Fruit fly (Drosophila melanogaster) whole organism, embryonic: Measurements from ENCODE around the gene CG33287.

Source experiments
- Abd-B ChIP-seq: fragments of 200-800 bp; sonication (Bioruptor generic); optimal IDR thresholded peaks from 2 replicates; lab custom pipeline; 2018; ENCODE audit warnings: missing biosample characterization, mild to moderate bottlenecking, missing genetic modification characterization, moderate library complexity
- Aef1 ChIP-seq: fragments of 200-800 bp; sonication (Bioruptor generic); IDR thresholded peaks from 3 replicates; pipeline ENCODE4 v1.3.6; 2022; ENCODE audit warnings: missing biosample characterization, missing genetic modification characterization
- Atf6 ChIP-seq: fragments of 200-800 bp; sonication (Bioruptor generic); IDR thresholded peaks from 2 replicates; pipeline ENCODE4 v1.3.6; 2022; ENCODE audit warnings: missing biosample characterization, missing genetic modification characterization
- Bteb2 ChIP-seq: fragments of 200-800 bp; sonication (Bioruptor generic); optimal IDR thresholded peaks from 2 replicates; lab custom pipeline; 2016; ENCODE audit warnings: missing biosample characterization, missing genetic modification characterization
- CG10979 ChIP-seq: fragments of 200-800 bp; sonication (Bioruptor generic); optimal IDR thresholded peaks from 2 replicates; lab custom pipeline; 2018; ENCODE audit warnings: missing biosample characterization, mild to moderate bottlenecking, missing genetic modification characterization, moderate library complexity
- CG12299 ChIP-seq: fragments of 200-800 bp; sonication (Bioruptor generic); optimal IDR thresholded peaks from 2 replicates; lab custom pipeline; 2018; ENCODE audit warnings: missing biosample characterization, mild to moderate bottlenecking, missing genetic modification characterization
- CG15073 ChIP-seq: fragments of 200-800 bp; sonication (Bioruptor generic); optimal IDR thresholded peaks from 2 replicates; lab custom pipeline; 2016; ENCODE audit warnings: missing biosample characterization, missing genetic modification characterization
- CG17328 ChIP-seq: fragments of 200-800 bp; sonication (Bioruptor generic); IDR thresholded peaks from 2 replicates; pipeline ENCODE4 v1.3.6; 2022; ENCODE audit warnings: missing biosample characterization, missing genetic modification characterization
- CG18619 ChIP-seq: fragments of 200-800 bp; sonication (Bioruptor generic); optimal IDR thresholded peaks from 3 replicates; lab custom pipeline; 2017; ENCODE audit warnings: missing biosample characterization, mild to moderate bottlenecking, missing genetic modification characterization
- CG2129 ChIP-seq: fragments of 200-800 bp; sonication (Bioruptor generic); IDR thresholded peaks from 2 replicates; pipeline ENCODE4 v1.3.6; 2022; ENCODE audit warnings: missing biosample characterization, missing genetic modification characterization; ENCODE audit not compliant: partially characterized antibody
- CG2202 ChIP-seq: fragments of 200-800 bp; sonication (Bioruptor generic); optimal IDR thresholded peaks from 2 replicates; lab custom pipeline; 2018; ENCODE audit warnings: missing biosample characterization, mild to moderate bottlenecking, missing genetic modification characterization
- CG2875 ChIP-seq: fragments of 200-800 bp; sonication (Bioruptor generic); optimal IDR thresholded peaks from 2 replicates; lab custom pipeline; 2017; ENCODE audit warnings: missing biosample characterization, mild to moderate bottlenecking, missing genetic modification characterization, missing genetic modification reagents
- CG2889 ChIP-seq: fragments of 200-800 bp; sonication (Bioruptor generic); IDR thresholded peaks from 3 replicates; pipeline ENCODE4 v1.3.6; 2022; ENCODE audit warnings: missing biosample characterization, missing genetic modification characterization
- CG31224 ChIP-seq: fragments of 200-800 bp; sonication (Bioruptor generic); IDR thresholded peaks from 2 replicates; pipeline ENCODE4 v1.3.6; 2022; ENCODE audit warnings: missing biosample characterization, missing genetic modification characterization
- CG31441 ChIP-seq: fragments of 200-800 bp; sonication (Bioruptor generic); IDR thresholded peaks from 2 replicates; pipeline ENCODE4 v1.3.6; 2022; ENCODE audit warnings: missing biosample characterization, missing genetic modification characterization
- CG32772 ChIP-seq: fragments of 200-800 bp; sonication (Bioruptor generic); IDR thresholded peaks from 2 replicates; pipeline ENCODE4 v1.3.6; 2022; ENCODE audit warnings: missing biosample characterization, missing genetic modification characterization
- CG3407 ChIP-seq: fragments of 200-800 bp; sonication (Bioruptor generic); optimal IDR thresholded peaks from 2 replicates; lab custom pipeline; 2018; ENCODE audit warnings: missing biosample characterization, mild to moderate bottlenecking, missing genetic modification characterization
- CG34376 ChIP-seq: fragments of 200-800 bp; sonication (Bioruptor generic); optimal IDR thresholded peaks from 2 replicates; lab custom pipeline; 2018; ENCODE audit warnings: missing biosample characterization, mild to moderate bottlenecking, missing genetic modification characterization
- CG43689 ChIP-seq: fragments of 200-800 bp; sonication (Bioruptor generic); IDR thresholded peaks from 2 replicates; pipeline ENCODE4 v1.3.6; 2022; ENCODE audit warnings: missing biosample characterization, missing genetic modification characterization
- CG5953 ChIP-seq: fragments of 200-800 bp; sonication (Bioruptor generic); IDR thresholded peaks from 2 replicates; pipeline ENCODE4 v1.3.6; 2022; ENCODE audit warnings: missing biosample characterization, missing genetic modification characterization
- CG6813 ChIP-seq: fragments of 200-800 bp; sonication (Bioruptor generic); optimal IDR thresholded peaks from 2 replicates; lab custom pipeline; 2017; ENCODE audit warnings: missing biosample characterization, missing genetic modification characterization, mild to moderate bottlenecking, moderate library complexity, missing genetic modification reagents
- CG7372 ChIP-seq: fragments of 200-800 bp; sonication (Bioruptor generic); IDR thresholded peaks from 2 replicates; pipeline ENCODE4 v1.3.6; 2022; ENCODE audit warnings: missing biosample characterization, missing genetic modification characterization
- CG8089 ChIP-seq: fragments of 200-800 bp; sonication (Bioruptor generic); optimal IDR thresholded peaks from 3 replicates; lab custom pipeline; 2016; ENCODE audit warnings: missing biosample characterization, missing genetic modification characterization
- CG8359 ChIP-seq: fragments of 200-800 bp; sonication (Bioruptor generic); optimal IDR thresholded peaks from 2 replicates; lab custom pipeline; 2017; ENCODE audit warnings: missing biosample characterization, mild to moderate bottlenecking, missing genetic modification characterization, borderline replicate concordance
- CG9437 ChIP-seq: fragments of 200-800 bp; sonication (Bioruptor generic); optimal IDR thresholded peaks from 2 replicates; lab custom pipeline; 2018; ENCODE audit warnings: missing biosample characterization, mild to moderate bottlenecking, missing genetic modification characterization
- CG9817 ChIP-seq: fragments of 200-800 bp; sonication (Bioruptor generic); optimal IDR thresholded peaks from 2 replicates; lab custom pipeline; 2018; ENCODE audit warnings: missing biosample characterization, mild to moderate bottlenecking, missing genetic modification characterization, moderate library complexity
- Dad ChIP-seq: fragments of 200-800 bp; sonication (Bioruptor generic); optimal IDR thresholded peaks from 3 replicates; lab custom pipeline; 2016; ENCODE audit warnings: missing biosample characterization, missing genetic modification characterization
- Dfd ChIP-seq, 2 experiments: fragments of >200 bp; optimal IDR thresholded peaks; 2 replicates each; lab custom pipeline; 2017; ENCODE audit warnings: missing biosample characterization in 2 of 2, missing genetic modification characterization in 2 of 2
- GATAe ChIP-seq: fragments of 200-800 bp; sonication (Bioruptor generic); conservative IDR thresholded peaks from 2 replicates; pipeline ENCODE4 v1.3.6; 2022; ENCODE audit warnings: missing biosample characterization, missing genetic modification characterization
- Hr3 ChIP-seq: fragments of 200-800 bp; sonication (Bioruptor generic); optimal IDR thresholded peaks from 3 replicates; lab custom pipeline; 2016; ENCODE audit warnings: missing biosample characterization, missing genetic modification characterization
- Hsf ChIP-seq: fragments of 200-800 bp; sonication (Bioruptor generic); optimal IDR thresholded peaks from 3 replicates; lab custom pipeline; 2016; ENCODE audit warnings: missing biosample characterization, missing genetic modification characterization
- Mad ChIP-seq: fragments of 200-800 bp; sonication (Bioruptor generic); optimal IDR thresholded peaks from 2 replicates; lab custom pipeline; 2016; ENCODE audit warnings: missing biosample characterization, missing genetic modification characterization
- Max ChIP-seq: fragments of 200-800 bp; sonication (Bioruptor generic); optimal IDR thresholded peaks from 2 replicates; lab custom pipeline; 2016; ENCODE audit warnings: missing biosample characterization, mild to moderate bottlenecking, missing genetic modification characterization
- Opbp ChIP-seq: fragments of 200-800 bp; sonication (Bioruptor generic); IDR thresholded peaks from 3 replicates; pipeline ENCODE4 v1.3.6; 2022; ENCODE audit warnings: missing biosample characterization, missing genetic modification characterization; ENCODE audit not compliant: partially characterized antibody
- Rfx ChIP-seq: fragments of 200-800 bp; sonication (Bioruptor generic); IDR thresholded peaks from 2 replicates; pipeline ENCODE4 v1.3.6; 2022; ENCODE audit warnings: missing biosample characterization, missing genetic modification characterization
- ab ChIP-seq: fragments of 200-800 bp; sonication (Bioruptor generic); optimal IDR thresholded peaks from 2 replicates; lab custom pipeline; 2016; ENCODE audit warnings: missing biosample characterization, missing genetic modification characterization
- aop ChIP-seq: fragments of 200-800 bp; sonication (Bioruptor generic); IDR thresholded peaks from 2 replicates; pipeline ENCODE4 v1.3.6; 2022; ENCODE audit warnings: missing biosample characterization, missing genetic modification characterization
- bab2 ChIP-seq: fragments of 200-800 bp; sonication (Bioruptor generic); optimal IDR thresholded peaks from 2 replicates; lab custom pipeline; 2016; ENCODE audit warnings: missing biosample characterization, missing genetic modification characterization
- crc ChIP-seq: fragments of 200-800 bp; sonication (Bioruptor generic); optimal IDR thresholded peaks from 2 replicates; lab custom pipeline; 2016; ENCODE audit warnings: missing biosample characterization, missing genetic modification characterization
- crol ChIP-seq: fragments of 200-800 bp; sonication (Bioruptor generic); IDR thresholded peaks from 2 replicates; pipeline ENCODE4 v1.3.6; 2022; ENCODE audit warnings: missing biosample characterization, missing genetic modification characterization
- cwo ChIP-seq: fragments of 200-800 bp; sonication (Bioruptor generic); optimal IDR thresholded peaks from 3 replicates; lab custom pipeline; 2017; ENCODE audit warnings: missing biosample characterization, missing genetic modification characterization, mild to moderate bottlenecking, moderate library complexity, missing genetic modification reagents
- dysf ChIP-seq: fragments of 200-800 bp; sonication (Bioruptor generic); IDR thresholded peaks from 3 replicates; pipeline ENCODE4 v1.3.6; 2022; ENCODE audit warnings: missing biosample characterization, missing genetic modification characterization
- gcm2 ChIP-seq: fragments of 200-800 bp; sonication (Bioruptor generic); optimal IDR thresholded peaks from 2 replicates; lab custom pipeline; 2016; ENCODE audit warnings: missing biosample characterization, missing genetic modification characterization
- gt ChIP-seq: fragments of 200-800 bp; sonication (Bioruptor generic); IDR thresholded peaks from 2 replicates; pipeline ENCODE4 v1.3.6; 2022; ENCODE audit warnings: missing biosample characterization, missing genetic modification characterization
- her ChIP-seq: fragments of 200-800 bp; sonication (Bioruptor generic); optimal IDR thresholded peaks from 2 replicates; lab custom pipeline; 2016; ENCODE audit warnings: missing biosample characterization, missing genetic modification characterization
- ind ChIP-seq: fragments of 200-800 bp; sonication (Bioruptor generic); optimal IDR thresholded peaks from 3 replicates; lab custom pipeline; 2016; ENCODE audit warnings: missing biosample characterization, missing genetic modification characterization
- psq ChIP-seq: fragments of 200-800 bp; sonication (Bioruptor generic); optimal IDR thresholded peaks from 2 replicates; lab custom pipeline; 2017; ENCODE audit warnings: missing biosample characterization, missing genetic modification characterization
- trh ChIP-seq: fragments of 200-800 bp; sonication (Bioruptor generic); optimal IDR thresholded peaks from 2 replicates; lab custom pipeline; 2016; ENCODE audit warnings: missing biosample characterization, missing genetic modification characterization
- tup ChIP-seq: fragments of 200-800 bp; sonication (Bioruptor generic); optimal IDR thresholded peaks from 2 replicates; lab custom pipeline; 2016; ENCODE audit warnings: missing biosample characterization, mild to moderate bottlenecking, missing genetic modification characterization, moderate library complexity
- vnd ChIP-seq: fragments of 200-800 bp; sonication (Bioruptor generic); IDR thresholded peaks from 3 replicates; pipeline ENCODE4 v1.3.6; 2022; ENCODE audit warnings: missing biosample characterization, missing genetic modification characterization; ENCODE audit not compliant: partially characterized antibody

Gene CG33287

DNA sequence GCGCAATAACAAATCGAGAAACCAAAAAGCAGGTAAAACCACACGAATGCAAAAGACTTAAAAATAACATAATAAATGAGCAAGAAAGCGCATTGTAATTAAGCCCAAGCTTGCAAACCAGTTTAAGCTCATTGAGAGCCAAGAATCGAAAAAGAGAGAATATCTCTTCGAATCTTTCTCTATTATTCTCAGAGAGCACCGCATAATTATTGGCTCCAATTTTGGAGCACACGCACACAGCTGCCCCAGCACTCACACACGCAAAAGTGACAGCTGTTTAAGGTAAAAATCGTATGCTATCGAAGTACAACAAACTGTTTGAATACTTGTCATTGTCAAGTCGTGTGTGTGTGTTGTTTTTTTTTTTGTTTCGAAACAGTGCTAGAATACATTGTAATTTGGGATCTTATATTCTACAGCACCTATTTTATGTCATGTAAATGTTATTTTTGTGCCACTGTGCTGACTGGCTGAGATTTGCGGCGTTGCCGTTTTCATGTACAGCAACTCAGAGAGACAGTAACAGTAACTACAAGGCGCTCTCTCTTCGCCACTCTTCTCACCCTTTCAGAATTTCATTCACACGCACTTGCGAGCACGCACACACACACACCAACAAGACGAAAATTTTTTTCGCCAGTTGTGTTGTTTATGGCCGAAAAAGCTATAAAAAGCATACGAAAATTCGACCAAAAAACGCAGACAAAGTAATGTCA, 39.1 kb upstream of the CG33287 start (continued):
- TF ChIP-seq crc (GFP tag; lab: Kevin White, UChicago) (no peak), Dad (GFP tag; lab: Kevin White, UChicago) (peak; percentile 4), CG3407 (GFP tag; lab: Kevin White, UChicago) (peak; percentile 100), CG2202 (no peak), Max (GFP tag; lab: Kevin White, UChicago) (peak; percentile 3), Mad (GFP tag; lab: Kevin White, UChicago) (no peak), Dfd (GFP tag; optimal IDR thresholded peaks at IDR 0.05; lab: Kevin White, UChicago) (no peak), cwo (GFP tag; lab: Kevin White, UChicago) (peak; percentile 71), CG9817 (tag; lab: Kevin White, UChicago) (no peak), bab2 (GFP tag; lab: Kevin White, UChicago) (peak; percentile 20), aop (no peak), CG2875 (GFP tag; lab: Kevin White, UChicago) (peak; percentile 1), ind (peak; percentile 44), Bteb2 (GFP tag; lab: Kevin White, UChicago) (peak; percentile 21), Hsf (GFP tag; lab: Kevin White, UChicago) (peak; percentile 46), crol (no peak), dysf (GFP tag; lab: Robert Waterston, UW) (peak; percentile 67; the same call in 2 of the 3 replicates), Rfx (GFP tag; lab: Robert Waterston, UW) (peak; percentile 68), Aef1 (GFP tag; lab: Robert Waterston, UW) (peak; percentile 55), CG12299 (tag; lab: Kevin White, UChicago) (no peak), vnd (GFP tag; lab: Robert Waterston, UW) (no peak), CG6813 (GFP tag; lab: Kevin White, UChicago) (peak; percentile 35), CG8089 (GFP tag; lab: Kevin White, UChicago) (no peak), Hr3 (GFP tag; lab: Kevin White, UChicago) (peak; percentile 8), gt (no peak), CG34376 (GFP tag; lab: Kevin White, UChicago) (peak; percentile 38), CG8359 (GFP tag; lab: Kevin White, UChicago) (no peak), CG15073 (no peak), CG18619 (GFP tag; lab: Kevin White, UChicago) (peak; percentile 27), GATAe (GFP tag; lab: Robert Waterston, UW) (no peak; the same call in 1 of the 2 replicates), ab (no peak), CG43689 (GFP tag; lab: Robert Waterston, UW) (no peak), her (GFP tag; lab: Kevin White, UChicago) (peak; percentile 49), Atf6 (GFP tag; lab: Robert Waterston, UW) (peak; percentile 75), CG31224 (GFP tag; lab: Robert Waterston, UW) (no peak), CG32772 (GFP tag; lab: Robert Waterston, UW) (peak; percentile 51; the same call in 1 of the 2 replicates), CG5953 (GFP tag; lab: Robert Waterston, UW) (no peak), CG10979 (tag; lab: Kevin White, UChicago) (peak; percentile 20), psq (no peak), CG31441 (GFP tag; lab: Robert Waterston, UW) (no peak; the same call in 1 of the 2 replicates), Opbp (no peak; the same call in 2 of the 3 replicates), gcm2 (GFP tag; lab: Kevin White, UChicago) (no peak), CG7372 (GFP tag; lab: Robert Waterston, UW) (no peak), trh (GFP tag; lab: Kevin White, UChicago) (no peak), CG17328 (GFP tag; lab: Robert Waterston, UW) (peak; percentile 60), CG9437 (peak; percentile 4), tup (GFP tag; lab: Kevin White, UChicago) (no peak), CG2889 (GFP tag; lab: Robert Waterston, UW) (peak; percentile 70; the same call in 1 of the 3 replicates), CG2129 (GFP tag; lab: Robert Waterston, UW) (no peak), Abd-B (GFP tag; lab: Kevin White, UChicago) (no peak)
